Fruit fly (Drosophila melanogaster): ENCODE results near the gene cactin.

- TF ChIP-seq psq (GFP tag; optimal IDR thresholded peaks at IDR 0.05) (no peak), br (GFP tag; optimal IDR thresholded peaks at IDR 0.05) (no peak), fru (GFP tag; optimal IDR thresholded peaks at IDR 0.05) (no peak), ey (GFP tag; optimal IDR thresholded peaks at IDR 0.05) (no peak), woc (GFP tag; optimal IDR thresholded peaks at IDR 0.05) (no peak), tai (GFP tag; optimal IDR thresholded peaks at IDR 0.05) (no peak)
Measured at dm6 chrX:20423158-20423557, 711 bp upstream of the cactin start.
